Fruit fly (Drosophila melanogaster) whole organism, embryonic: ENCODE results near the gene CG14102.

Experiments used
- Asciz ChIP-seq: fragments of 200-800 bp; sonication (Bioruptor generic); optimal IDR thresholded peaks from 2 replicates; lab custom pipeline; 2017; ENCODE audit warnings: missing biosample characterization, mild to moderate bottlenecking, missing genetic modification characterization, missing genetic modification reagents
- Atf-2 ChIP-seq: fragments of 200-800 bp; sonication (Bioruptor generic); optimal IDR thresholded peaks from 2 replicates; lab custom pipeline; 2016; ENCODE audit warnings: missing biosample characterization, missing genetic modification characterization
- Bgb ChIP-seq: fragments of 200-800 bp; sonication (Bioruptor generic); IDR thresholded peaks from 2 replicates; pipeline ENCODE4 v1.3.6; 2022; ENCODE audit warnings: missing biosample characterization, missing genetic modification characterization; ENCODE audit not compliant: partially characterized antibody
- CG11456 ChIP-seq: fragments of 200-800 bp; sonication (Bioruptor generic); IDR thresholded peaks from 3 replicates; pipeline ENCODE4 v1.3.6; 2022; ENCODE audit warnings: missing biosample characterization, missing genetic modification characterization
- CG12104 ChIP-seq: fragments of 200-800 bp; sonication (Bioruptor generic); optimal IDR thresholded peaks from 3 replicates; lab custom pipeline; 2016; ENCODE audit warnings: missing biosample characterization, missing genetic modification characterization
- CG16813 ChIP-seq: fragments of 200-800 bp; sonication (Bioruptor generic); IDR thresholded peaks from 3 replicates; pipeline ENCODE4 v1.3.6; 2022; ENCODE audit warnings: missing biosample characterization, missing genetic modification characterization; ENCODE audit not compliant: partially characterized antibody
- CG2875 ChIP-seq: fragments of 200-800 bp; sonication (Bioruptor generic); optimal IDR thresholded peaks from 2 replicates; lab custom pipeline; 2017; ENCODE audit warnings: missing biosample characterization, mild to moderate bottlenecking, missing genetic modification characterization, missing genetic modification reagents
- CG34224 ChIP-seq: fragments of 200-800 bp; sonication (Bioruptor generic); IDR thresholded peaks from 3 replicates; pipeline ENCODE4 v1.3.6; 2022; ENCODE audit warnings: missing biosample characterization, missing genetic modification characterization; ENCODE audit not compliant: partially characterized antibody
- CG34376 ChIP-seq: fragments of 200-800 bp; sonication (Bioruptor generic); optimal IDR thresholded peaks from 2 replicates; lab custom pipeline; 2018; ENCODE audit warnings: missing biosample characterization, mild to moderate bottlenecking, missing genetic modification characterization
- CG34422 ChIP-seq: fragments of 200-800 bp; sonication (Bioruptor generic); IDR thresholded peaks from 3 replicates; pipeline ENCODE4 v1.3.6; 2022; ENCODE audit warnings: missing biosample characterization, missing genetic modification characterization
- CG42726 ChIP-seq: fragments of 200-800 bp; sonication (Bioruptor generic); IDR thresholded peaks from 2 replicates; pipeline ENCODE4 v1.3.6; 2022; ENCODE audit warnings: missing biosample characterization, missing genetic modification characterization; ENCODE audit not compliant: partially characterized antibody
- CG7963 ChIP-seq: fragments of 200-800 bp; sonication (Bioruptor generic); IDR thresholded peaks from 3 replicates; pipeline ENCODE4 v1.3.6; 2022; ENCODE audit warnings: missing biosample characterization, missing genetic modification characterization; ENCODE audit not compliant: partially characterized antibody
- CG8089 ChIP-seq: fragments of 200-800 bp; sonication (Bioruptor generic); optimal IDR thresholded peaks from 3 replicates; lab custom pipeline; 2016; ENCODE audit warnings: missing biosample characterization, missing genetic modification characterization
- CG8478 ChIP-seq: fragments of >200 bp; optimal IDR thresholded peaks from 2 replicates; lab custom pipeline; 2018
- CG9817 ChIP-seq: fragments of 200-800 bp; sonication (Bioruptor generic); optimal IDR thresholded peaks from 2 replicates; lab custom pipeline; 2018; ENCODE audit warnings: missing biosample characterization, mild to moderate bottlenecking, missing genetic modification characterization, moderate library complexity
- Chrac-16 ChIP-seq: fragments of 200-800 bp; sonication (Bioruptor generic); optimal IDR thresholded peaks from 3 replicates; lab custom pipeline; 2016; ENCODE audit warnings: missing biosample characterization, missing genetic modification characterization
- Dll ChIP-seq: fragments of 200-800 bp; sonication (Bioruptor generic); IDR thresholded peaks from 4 replicates; pipeline ENCODE4 v1.3.6; 2022; ENCODE audit warnings: missing biosample characterization, missing genetic modification characterization; ENCODE audit not compliant: partially characterized antibody
- Ets65A ChIP-seq: fragments of 200-800 bp; sonication (Bioruptor generic); peaks from one replicate; lab custom pipeline; 2016; ENCODE audit warnings: missing biosample characterization, missing genetic modification characterization
- Max ChIP-seq: fragments of 200-800 bp; sonication (Bioruptor generic); optimal IDR thresholded peaks from 2 replicates; lab custom pipeline; 2016; ENCODE audit warnings: missing biosample characterization, mild to moderate bottlenecking, missing genetic modification characterization
- Mes4 ChIP-seq: fragments of 200-800 bp; sonication (Bioruptor generic); optimal IDR thresholded peaks from 2 replicates; lab custom pipeline; 2016; ENCODE audit warnings: missing biosample characterization, missing genetic modification characterization
- Myb ChIP-seq: fragments of 200-800 bp; sonication (Bioruptor generic); optimal IDR thresholded peaks from 2 replicates; lab custom pipeline; 2016; ENCODE audit warnings: missing biosample characterization, missing genetic modification characterization
- NFAT ChIP-seq: fragments of 200-800 bp; sonication (Bioruptor generic); IDR thresholded peaks from 2 replicates; pipeline ENCODE4 v1.3.6; 2022; ENCODE audit warnings: missing biosample characterization, missing genetic modification characterization
- Ptx1 ChIP-seq: fragments of 200-800 bp; sonication (Bioruptor generic); IDR thresholded peaks from 2 replicates; pipeline ENCODE4 v1.3.6; 2022; ENCODE audit warnings: missing biosample characterization, missing genetic modification characterization
- Sin3A ChIP-seq: fragments of >200 bp; optimal IDR thresholded peaks from 2 replicates; lab custom pipeline; 2018
- Six4 ChIP-seq: fragments of 200-800 bp; sonication (Bioruptor generic); optimal IDR thresholded peaks from 2 replicates; lab custom pipeline; 2016; ENCODE audit warnings: missing biosample characterization, missing genetic modification characterization
- Usf ChIP-seq: fragments of 200-800 bp; sonication (Bioruptor generic); optimal IDR thresholded peaks from 2 replicates; lab custom pipeline; 2017; ENCODE audit warnings: missing genotype, missing biosample characterization, missing genetic modification characterization
- bbx ChIP-seq: fragments of 200-800 bp; sonication (Bioruptor generic); IDR thresholded peaks from 2 replicates; pipeline ENCODE4 v1.3.6; 2022; ENCODE audit warnings: missing biosample characterization, missing genetic modification characterization; ENCODE audit not compliant: partially characterized antibody
- br ChIP-seq: fragments of >200 bp; optimal IDR thresholded peaks from 2 replicates; lab custom pipeline; 2017
- gcm2 ChIP-seq: fragments of 200-800 bp; sonication (Bioruptor generic); optimal IDR thresholded peaks from 2 replicates; lab custom pipeline; 2016; ENCODE audit warnings: missing biosample characterization, missing genetic modification characterization
- hb ChIP-seq: fragments of 200-800 bp; sonication (Bioruptor generic); IDR thresholded peaks from 3 replicates; pipeline ENCODE4 v1.3.6; 2022; ENCODE audit warnings: missing biosample characterization, missing genetic modification characterization; ENCODE audit not compliant: partially characterized antibody
- ind ChIP-seq: fragments of 200-800 bp; sonication (Bioruptor generic); optimal IDR thresholded peaks from 3 replicates; lab custom pipeline; 2016; ENCODE audit warnings: missing biosample characterization, missing genetic modification characterization
- inv ChIP-seq: fragments of 200-800 bp; sonication (Bioruptor generic); IDR thresholded peaks from 2 replicates; pipeline ENCODE4 v1.3.6; 2022; ENCODE audit warnings: missing biosample characterization, missing genetic modification characterization; ENCODE audit not compliant: partially characterized antibody
- ken ChIP-seq: fragments of 200-800 bp; sonication (Bioruptor generic); IDR thresholded peaks from 3 replicates; pipeline ENCODE4 v1.3.6; 2022; ENCODE audit warnings: missing biosample characterization, missing genetic modification characterization
- lilli ChIP-seq: fragments of 200-800 bp; sonication (Bioruptor generic); optimal IDR thresholded peaks from 3 replicates; lab custom pipeline; 2016; ENCODE audit warnings: missing biosample characterization, missing genetic modification characterization
- lov ChIP-seq, 2 experiments: fragments of 200-800 bp in 1 of 2; fragments of >200 bp in 1 of 2; sonication (Bioruptor generic) in 1 of 2; IDR thresholded peaks in 1 of 2; optimal IDR thresholded peaks in 1 of 2; 2 replicates in 1 of 2; 3 replicates in 1 of 2; pipeline versions ENCODE4 v1.3.6 to Lab custom; 2017 to 2022; ENCODE audit warnings: missing biosample characterization in 1 of 2, missing genetic modification characterization in 1 of 2
- mld ChIP-seq: fragments of 200-800 bp; sonication (Bioruptor generic); IDR thresholded peaks from 3 replicates; pipeline ENCODE4 v1.3.6; 2022; ENCODE audit warnings: missing biosample characterization, missing genetic modification characterization; ENCODE audit not compliant: partially characterized antibody
- nerfin-2 ChIP-seq: fragments of 200-800 bp; sonication (Bioruptor generic); IDR thresholded peaks from 2 replicates; pipeline ENCODE4 v1.3.6; 2022; ENCODE audit warnings: missing biosample characterization, missing genetic modification characterization; ENCODE audit not compliant: partially characterized antibody
- otp ChIP-seq: fragments of 200-800 bp; sonication (Bioruptor generic); IDR thresholded peaks from 3 replicates; pipeline ENCODE4, ENCODE4 v1.3.6; 2022; ENCODE audit warnings: missing biosample characterization, missing genetic modification characterization
- pnt ChIP-seq: fragments of 200-800 bp; sonication (Bioruptor generic); optimal IDR thresholded peaks from 3 replicates; lab custom pipeline; 2016; ENCODE audit warnings: missing biosample characterization, missing genetic modification characterization
- pros ChIP-seq: fragments of 200-800 bp; sonication (Bioruptor generic); optimal IDR thresholded peaks from 3 replicates; lab custom pipeline; 2019; ENCODE audit warnings: missing biosample characterization, mild to moderate bottlenecking, missing genetic modification characterization, moderate library complexity
- salm ChIP-seq: fragments of 200-800 bp; sonication (Bioruptor generic); optimal IDR thresholded peaks from 2 replicates; lab custom pipeline; 2018; ENCODE audit warnings: missing biosample characterization, mild to moderate bottlenecking, missing genetic modification characterization
- sd ChIP-seq: fragments of 200-800 bp; sonication (Bioruptor generic); optimal IDR thresholded peaks from 3 replicates; lab custom pipeline; 2018; ENCODE audit warnings: missing biosample characterization, mild to moderate bottlenecking, missing genetic modification characterization, moderate library complexity
- seq ChIP-seq: fragments of 200-800 bp; sonication (Bioruptor generic); IDR thresholded peaks from 2 replicates; pipeline ENCODE4 v1.3.6; 2022; ENCODE audit warnings: missing biosample characterization, missing genetic modification characterization
- stwl ChIP-seq: fragments of 200-800 bp; sonication (Bioruptor generic); optimal IDR thresholded peaks from 3 replicates; lab custom pipeline; 2018; ENCODE audit warnings: missing biosample characterization, mild to moderate bottlenecking, missing genetic modification characterization, moderate library complexity
- tap ChIP-seq: fragments of 200-800 bp; optimal IDR thresholded peaks from 3 replicates; lab custom pipeline; 2019; ENCODE audit warnings: missing biosample characterization, mild to moderate bottlenecking, missing genetic modification characterization, moderate library complexity
- tna ChIP-seq: fragments of 200-800 bp; sonication (Bioruptor generic); IDR thresholded peaks from 2 replicates; pipeline ENCODE4 v1.3.6; 2022; ENCODE audit warnings: missing biosample characterization, missing genetic modification characterization; ENCODE audit not compliant: partially characterized antibody
- wdn ChIP-seq: fragments of 200-800 bp; sonication (Bioruptor generic); IDR thresholded peaks from 2 replicates; pipeline ENCODE4 v1.3.6; 2022; ENCODE audit warnings: missing biosample characterization, missing genetic modification characterization
- wek ChIP-seq: fragments of 200-800 bp; sonication (Bioruptor generic); optimal IDR thresholded peaks from 3 replicates; lab custom pipeline; 2018; ENCODE audit warnings: missing biosample characterization, mild to moderate bottlenecking, missing genetic modification characterization, moderate library complexity
- wor ChIP-seq: fragments of 200-800 bp; sonication (Bioruptor generic); IDR thresholded peaks from 2 replicates; pipeline ENCODE4 v1.3.6; 2022; ENCODE audit warnings: missing biosample characterization, missing genetic modification characterization
- z ChIP-seq: fragments of 200-800 bp; sonication (Bioruptor generic); IDR thresholded peaks from 3 replicates; pipeline ENCODE4 v1.3.6; 2022; ENCODE audit warnings: missing biosample characterization, missing genetic modification characterization
- zen2 ChIP-seq: fragments of 200-800 bp; sonication (Bioruptor generic); IDR thresholded peaks from 3 replicates; pipeline ENCODE4 v1.3.6; 2022; ENCODE audit warnings: missing biosample characterization, missing genetic modification characterization; ENCODE audit not compliant: partially characterized antibody

Gene CG14102

dm6 chr3L:19805895-19806294, 4.8 kb upstream of the CG14102 start, which contains the start of gene CG34116 (continued):
- TF ChIP-seq ken (GFP tag; lab: Robert Waterston, UW) (no peak), sd (no peak), Ptx1 (no peak), pros (GFP tag; lab: Kevin White, UChicago) (no peak), hb (GFP tag; lab: Robert Waterston, UW) (peak; percentile 57; the same call in 1 of the 3 replicates), CG42726 (GFP tag; lab: Robert Waterston, UW) (no peak), Sin3A (lab: Kevin White, UChicago) (peak; percentile 22), Max (GFP tag; lab: Kevin White, UChicago) (no peak), salm (tag; lab: Kevin White, UChicago) (no peak), mld (GFP tag; lab: Robert Waterston, UW) (0 out of 3 replicates have a peak, but pooled peaks have one; percentile 44), bbx (GFP tag; lab: Robert Waterston, UW) (peak; percentile 73), Bgb (GFP tag; lab: Robert Waterston, UW) (peak; percentile 73), otp (GFP tag; lab: Robert Waterston, UW) (no peak), CG11456 (no peak), NFAT (no peak), Ets65A (GFP tag; lab: Kevin White, UChicago) (peak; percentile 38), tna (peak; percentile 55; the same call in 1 of the 2 replicates), CG16813 (GFP tag; lab: Robert Waterston, UW) (peak; percentile 61), CG9817 (tag; lab: Kevin White, UChicago) (no peak), gcm2 (no peak), ind (GFP tag; lab: Kevin White, UChicago) (no peak), CG8478 (lab: Kevin White, UChicago) (no peak), wor (GFP tag; lab: Robert Waterston, UW) (no peak), CG7963 (GFP tag; lab: Robert Waterston, UW) (peak; percentile 38; the same call in 2 of the 3 replicates), Atf-2 (GFP tag; lab: Kevin White, UChicago) (no peak), br (lab: Kevin White, UChicago) (no peak), seq (GFP tag; lab: Robert Waterston, UW) (no peak), Usf (GFP tag; lab: Kevin White, UChicago) (no peak), tap (no peak), Six4 (GFP tag; lab: Kevin White, UChicago) (no peak), z (GFP tag; lab: Robert Waterston, UW) (no peak), CG2875 (GFP tag; lab: Kevin White, UChicago) (no peak), inv (GFP tag; lab: Robert Waterston, UW) (peak; percentile 41; the same call in 1 of the 2 replicates), Myb (GFP tag; lab: Kevin White, UChicago) (no peak), lilli (GFP tag; lab: Kevin White, UChicago) (no peak), Dll (GFP tag; lab: Robert Waterston, UW) (peak; percentile 71), zen2 (peak; percentile 75; the same call in 2 of the 3 replicates), Asciz (GFP tag; lab: Kevin White, UChicago) (no peak), CG34224 (GFP tag; lab: Robert Waterston, UW) (peak; percentile 59), CG8089 (GFP tag; lab: Kevin White, UChicago) (no peak), stwl (tag; lab: Kevin White, UChicago) (peak; percentile 28), Chrac-16 (GFP tag; lab: Kevin White, UChicago) (no peak), CG34376 (no peak), CG34422 (GFP tag; lab: Robert Waterston, UW) (peak; percentile 21; the same call in 1 of the 3 replicates), pnt (no peak), Mes4 (GFP tag; lab: Kevin White, UChicago) (no peak), wek (no peak), lov (optimal IDR thresholded peaks at IDR 0.05; lab: Kevin White, UChicago) (no peak), lov (GFP tag; IDR thresholded peaks at IDR 0.05; lab: Robert Waterston, UW) (no peak), CG12104 (GFP tag; lab: Kevin White, UChicago) (no peak), wdn (no peak), nerfin-2 (GFP tag; lab: Robert Waterston, UW) (peak; percentile 59)
